Worm (Caenorhabditis elegans) whole organism, L1 larva: ENCODE data around the gene ZK84.4.

ENCODE experiments used
- C04F5.9 ChIP-seq: sonication (generic microtip); optimal IDR thresholded peaks from 2 replicates; lab custom pipeline; 2016; ENCODE audit warnings: missing genetic modification characterization, missing compliant biosample characterization
- ceh-88 ChIP-seq: fragments of 200-800 bp; sonication (Bioruptor generic); IDR thresholded peaks from 2 replicates; pipeline ENCODE4 v1.3.6; 2022; ENCODE audit warnings: missing genetic modification characterization, missing compliant biosample characterization
- swsn-7 ChIP-seq: sonication (generic microtip); optimal IDR thresholded peaks from 2 replicates; lab custom pipeline; 2016; ENCODE audit warnings: missing genetic modification characterization, missing compliant biosample characterization
- ztf-4 ChIP-seq: fragments of 150-350 bp; optimal IDR thresholded peaks from 2 replicates; lab custom pipeline; 2014; ENCODE audit warnings: missing biosample characterization, missing genetic modification characterization

DNA sequence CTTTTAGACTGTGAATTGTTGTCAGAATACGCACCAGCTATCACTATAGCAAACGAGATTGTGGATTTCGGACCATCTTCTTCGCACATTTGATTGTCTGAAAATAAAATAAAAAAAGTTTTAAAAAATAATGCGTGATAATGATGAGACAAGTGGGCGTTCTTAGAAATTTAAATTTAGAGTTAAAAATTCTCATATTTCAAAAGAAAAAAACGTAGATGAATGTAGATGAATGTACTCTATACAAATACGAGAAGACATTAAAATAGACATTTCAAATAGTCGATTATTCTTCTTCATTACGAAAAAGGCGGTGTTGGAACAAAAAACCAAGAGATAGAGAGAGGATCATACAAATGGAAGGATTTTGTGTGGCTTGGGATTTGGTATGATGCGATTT is 33.9 kb downstream of the ZK84.4 start, which contains the start of gene B0034.5:
- TF ChIP-seq swsn-7 (tag; lab: Kevin White, UChicago) = no peak
- no peak for TF ChIP-seq ceh-88 (GFP tag; lab: Robert Waterston, UW)
- TF ChIP-seq ztf-4 (tag; lab: Kevin White, UChicago) = no peak
- TF ChIP-seq C04F5.9 (tag; lab: Kevin White, UChicago) = no peak
